Worm (Caenorhabditis elegans): ENCODE measurements around the gene F07H5.7.

F07H5.7 gene

ce11 chrII:8761739-8762138, 32.2 kb downstream of the F07H5.7 start:
- no peak for TF ChIP-seq fkh-8 (tag; optimal IDR thresholded peaks at IDR 0.05)
- peak; percentile 9 for TF ChIP-seq elt-2 (tag; optimal IDR thresholded peaks at IDR 0.05)

- TF ChIP-seq egl-27 (tag; optimal IDR thresholded peaks at IDR 0.05) (no peak), fos-1 (tag; optimal IDR thresholded peaks at IDR 0.05) (no peak), ceh-82 (tag; optimal IDR thresholded peaks at IDR 0.05) (no peak), hpl-2 (GFP tag; optimal IDR thresholded peaks at IDR 0.05) (no peak), lin-35 (GFP tag; optimal IDR thresholded peaks at IDR 0.05) (no peak), snpc-4 (tag; optimal IDR thresholded peaks at IDR 0.05) (no peak), nhr-84 (tag; optimal IDR thresholded peaks at IDR 0.05) (no peak), efl-3 (GFP tag; optimal IDR thresholded peaks at IDR 0.05) (no peak), nhr-77 (tag; optimal IDR thresholded peaks at IDR 0.05) (no peak), lsy-2 (tag; optimal IDR thresholded peaks at IDR 0.05) (no peak), nhr-12 (tag; optimal IDR thresholded peaks at IDR 0.05) (no peak), isw-1 (GFP tag; IDR thresholded peaks at IDR 0.05) (no peak), elt-3 (tag; optimal IDR thresholded peaks at IDR 0.05) (no peak), mab-9 (GFP tag; IDR thresholded peaks at IDR 0.05) (no peak), fkh-4 (tag; optimal IDR thresholded peaks at IDR 0.05; ENCODE audit: borderline replicate concordance) (no peak), C04F5.9 (tag; optimal IDR thresholded peaks at IDR 0.05) (no peak), ama-1 (optimal IDR thresholded peaks at IDR 0.05) (no peak), mdl-1 (tag; optimal IDR thresholded peaks at IDR 0.05) (no peak)
Observed at ce11 chrII:8759493-8759892, 34.5 kb downstream of the F07H5.7 start, which contains the start of gene fut-1. fut-1 (minus strand) TSS chrII:8759593.

ce11 chrII:8755270-8755669, 38.7 kb downstream of the F07H5.7 start, which contains the start of gene K08F8.7:
K08F8.7 (minus strand) TSS chrII:8755370.
- no peak for TF ChIP-seq nhr-71 (tag; optimal IDR thresholded peaks at IDR 0.05)
- no peak for TF ChIP-seq unc-62 (GFP tag; optimal IDR thresholded peaks at IDR 0.05)
- TF ChIP-seq fos-1 (tag; optimal IDR thresholded peaks at IDR 0.05) = no peak
- TF ChIP-seq fkh-4 (tag; optimal IDR thresholded peaks at IDR 0.05; ENCODE audit: borderline replicate concordance) = no peak
- no peak for TF ChIP-seq aha-1 (tag; optimal IDR thresholded peaks at IDR 0.05)
- TF ChIP-seq elt-3 (tag; optimal IDR thresholded peaks at IDR 0.05) = no peak
- no peak for TF ChIP-seq nhr-28 (tag; optimal IDR thresholded peaks at IDR 0.05)
- TF ChIP-seq ceh-82 (tag; optimal IDR thresholded peaks at IDR 0.05) = no peak

ce11 chrII:8751686-8752085, 42.3 kb downstream of the F07H5.7 start, which contains the start of gene atf-2:
atf-2 (plus strand) TSS chrII:8751986.
- TF ChIP-seq Y116A8C.19 (tag; optimal IDR thresholded peaks at IDR 0.05; ENCODE audit: borderline replicate concordance) (no peak), pax-3 (tag; optimal IDR thresholded peaks at IDR 0.05) (no peak), snu-23 (GFP tag; optimal IDR thresholded peaks at IDR 0.05) (no peak), skn-1 (tag; optimal IDR thresholded peaks at IDR 0.05) (no peak), C04F5.9 (tag; optimal IDR thresholded peaks at IDR 0.05) (no peak), nhr-11 (tag; optimal IDR thresholded peaks at IDR 0.05) (no peak)

- TF ChIP-seq efl-1 (optimal IDR thresholded peaks at IDR 0.05) = no peak
- TF ChIP-seq efl-1 (GFP tag; optimal IDR thresholded peaks at IDR 0.05 in 1 of 2) = peak in 1 of 2 experiments; percentile 72
- TF ChIP-seq fkh-4 (tag; optimal IDR thresholded peaks at IDR 0.05; ENCODE audit: borderline replicate concordance) = no peak
- TF ChIP-seq pqm-1 (tag; optimal IDR thresholded peaks at IDR 0.05) = no peak
- TF ChIP-seq nhr-28 (tag; optimal IDR thresholded peaks at IDR 0.05) = no peak
- peak; percentile 100 for TF ChIP-seq blmp-1 (tag; optimal IDR thresholded peaks at IDR 0.05)
- TF ChIP-seq jun-1 (tag; optimal IDR thresholded peaks at IDR 0.05) = peak; percentile 53
- TF ChIP-seq zag-1 (tag; optimal IDR thresholded peaks at IDR 0.05) = no peak
- TF ChIP-seq alr-1 (tag; optimal IDR thresholded peaks at IDR 0.05; ENCODE audit: borderline replicate concordance) = no peak
- no peak for TF ChIP-seq ets-5 (GFP tag; IDR thresholded peaks at IDR 0.05)
- no peak for TF ChIP-seq ama-1 (optimal IDR thresholded peaks at IDR 0.05)
- no peak for TF ChIP-seq vab-15 (tag; optimal IDR thresholded peaks at IDR 0.05)
- no peak for TF ChIP-seq lin-13 (GFP tag; optimal IDR thresholded peaks at IDR 0.05)
Observed at ce11 chrII:8751042-8751441, 42.9 kb downstream of the F07H5.7 start.

Data from whole organism, L1 larva.